Fruit fly (Drosophila melanogaster) whole organism, pupa: Measurements from ENCODE around the gene CG14258.

Source experiments
- CG12605 ChIP-seq: fragments of 200-800 bp; sonication (Bioruptor generic); IDR thresholded peaks from 2 replicates; pipeline ENCODE4 v1.3.6; 2022; ENCODE audit warnings: missing biosample characterization, missing genetic modification characterization
- CG14655 ChIP-seq: fragments of 200-800 bp; sonication (Bioruptor generic); optimal IDR thresholded peaks from 3 replicates; lab custom pipeline; 2017; ENCODE audit warnings: mild to moderate bottlenecking, missing biosample characterization, missing genetic modification reagents, missing genetic modification characterization
- CG15710 ChIP-seq: fragments of 200-800 bp; sonication (Bioruptor generic); optimal IDR thresholded peaks from 2 replicates; lab custom pipeline; 2018; ENCODE audit warnings: missing biosample characterization, mild to moderate bottlenecking, missing genetic modification characterization, moderate library complexity
- CG32121 ChIP-seq: fragments of 200-800 bp; sonication (Bioruptor generic); IDR thresholded peaks from 2 replicates; pipeline ENCODE4 v1.3.6; 2022; ENCODE audit warnings: missing biosample characterization, missing genetic modification characterization
- CG9948 ChIP-seq: fragments of 200-800 bp; sonication (Bioruptor generic); optimal IDR thresholded peaks from 2 replicates; lab custom pipeline; 2018; ENCODE audit warnings: missing biosample characterization, mild to moderate bottlenecking, missing genetic modification characterization, moderate library complexity
- Pif1B ChIP-seq: fragments of 200-800 bp; sonication (Bioruptor generic); optimal IDR thresholded peaks from 3 replicates; lab custom pipeline; 2016; ENCODE audit warnings: missing biosample characterization, missing genetic modification characterization
- fd96Ca ChIP-seq: fragments of 200-800 bp; sonication (Bioruptor generic); IDR thresholded peaks from 3 replicates; pipeline ENCODE4 v1.3.6; 2022; ENCODE audit warnings: missing biosample characterization, missing genetic modification characterization

- TF ChIP-seq Pif1B (GFP tag; lab: Kevin White, UChicago), result peak; percentile 41
- no peak for TF ChIP-seq CG12605 (GFP tag; lab: Robert Waterston, UW)
- peak; percentile 49 for TF ChIP-seq CG15710 (tag; lab: Kevin White, UChicago)
- TF ChIP-seq CG14655 (GFP tag; lab: Kevin White, UChicago), result peak; percentile 43
- TF ChIP-seq fd96Ca, result peak; percentile 46; the same call in 1 of the 3 replicates
- no peak for TF ChIP-seq CG32121 (GFP tag; lab: Robert Waterston, UW)
- TF ChIP-seq CG9948 (tag; lab: Kevin White, UChicago), result no peak
Observed at dm6 chr3R:27139963-27140362, 47.0 kb downstream of the CG14258 start.
